Fruit fly (Drosophila melanogaster) whole organism, embryonic: Measurements from ENCODE around the gene dpr3.

Experiments
- Atf3 ChIP-seq: fragments of 200-800 bp; sonication (Bioruptor generic); optimal IDR thresholded peaks from 3 replicates; lab custom pipeline; 2016; ENCODE audit warnings: missing biosample characterization, missing genetic modification characterization
- B-H1 ChIP-seq: fragments of 200-800 bp; sonication (Bioruptor generic); IDR thresholded peaks from 3 replicates; pipeline ENCODE4 v1.3.6; 2022; ENCODE audit warnings: missing biosample characterization, missing genetic modification characterization
- CG10209 ChIP-seq: fragments of 200-800 bp; sonication (Bioruptor generic); optimal IDR thresholded peaks from 3 replicates; lab custom pipeline; 2017; ENCODE audit warnings: missing biosample characterization, mild to moderate bottlenecking, missing genetic modification characterization, missing genetic modification reagents
- CG10267 ChIP-seq: fragments of 200-800 bp; sonication (Bioruptor generic); optimal IDR thresholded peaks from 2 replicates; lab custom pipeline; 2018; ENCODE audit warnings: missing biosample characterization, mild to moderate bottlenecking, missing genetic modification characterization, moderate library complexity
- CG12391 ChIP-seq: fragments of 200-800 bp; sonication (Bioruptor generic); optimal IDR thresholded peaks from 3 replicates; lab custom pipeline; 2018; ENCODE audit warnings: missing biosample characterization, mild to moderate bottlenecking, missing genetic modification characterization, moderate library complexity
- CG12659 ChIP-seq: fragments of 200-800 bp; sonication (Bioruptor generic); optimal IDR thresholded peaks from 3 replicates; lab custom pipeline; 2017; ENCODE audit warnings: mild to moderate bottlenecking, missing biosample characterization, missing genetic modification reagents, missing genetic modification characterization
- CG12769 ChIP-seq: fragments of 200-800 bp; sonication (Bioruptor generic); optimal IDR thresholded peaks from 2 replicates; lab custom pipeline; 2019; ENCODE audit warnings: missing biosample characterization, mild to moderate bottlenecking, missing genetic modification characterization, moderate library complexity
- CG14710 ChIP-seq: fragments of 200-800 bp; sonication (Bioruptor generic); optimal IDR thresholded peaks from 3 replicates; lab custom pipeline; 2019; ENCODE audit warnings: missing biosample characterization, mild to moderate bottlenecking, missing genetic modification characterization, moderate library complexity
- CG16863 ChIP-seq: fragments of 200-800 bp; sonication (Bioruptor generic); optimal IDR thresholded peaks from 3 replicates; lab custom pipeline; 2016; ENCODE audit warnings: missing biosample characterization, missing genetic modification characterization
- CG17328 ChIP-seq: fragments of 200-800 bp; sonication (Bioruptor generic); IDR thresholded peaks from 2 replicates; pipeline ENCODE4 v1.3.6; 2022; ENCODE audit warnings: missing biosample characterization, missing genetic modification characterization
- CG18262 ChIP-seq: fragments of 200-800 bp; optimal IDR thresholded peaks from 3 replicates; lab custom pipeline; 2019; ENCODE audit warnings: missing biosample characterization, mild to moderate bottlenecking, missing genetic modification characterization, moderate library complexity
- CG2120 ChIP-seq: fragments of 200-800 bp; sonication (Bioruptor generic); optimal IDR thresholded peaks from 3 replicates; lab custom pipeline; 2016; ENCODE audit warnings: missing biosample characterization, missing genetic modification characterization
- CG2712 ChIP-seq: fragments of 200-800 bp; optimal IDR thresholded peaks from 3 replicates; lab custom pipeline; 2019; ENCODE audit warnings: missing biosample characterization, mild to moderate bottlenecking, missing genetic modification characterization, moderate library complexity
- CG34376 ChIP-seq: fragments of 200-800 bp; sonication (Bioruptor generic); optimal IDR thresholded peaks from 2 replicates; lab custom pipeline; 2018; ENCODE audit warnings: missing biosample characterization, mild to moderate bottlenecking, missing genetic modification characterization
- CG4617 ChIP-seq: fragments of 200-800 bp; sonication (Bioruptor generic); optimal IDR thresholded peaks from 3 replicates; lab custom pipeline; 2016; ENCODE audit warnings: missing biosample characterization, missing genetic modification characterization, borderline replicate concordance
- CG4707 ChIP-seq: fragments of 200-800 bp; sonication (Bioruptor generic); optimal IDR thresholded peaks from 2 replicates; lab custom pipeline; 2018; ENCODE audit warnings: missing biosample characterization, mild to moderate bottlenecking, missing genetic modification characterization, moderate library complexity
- CG4730 ChIP-seq: fragments of 200-800 bp; sonication (Bioruptor generic); IDR thresholded peaks from 2 replicates; pipeline ENCODE4 v1.3.6; 2022; ENCODE audit warnings: missing biosample characterization, missing genetic modification characterization
- CG5953 ChIP-seq: fragments of 200-800 bp; sonication (Bioruptor generic); IDR thresholded peaks from 2 replicates; pipeline ENCODE4 v1.3.6; 2022; ENCODE audit warnings: missing biosample characterization, missing genetic modification characterization
- CG7556 ChIP-seq: fragments of 200-800 bp; sonication (Bioruptor generic); optimal IDR thresholded peaks from 2 replicates; lab custom pipeline; 2017; ENCODE audit warnings: missing biosample characterization, mild to moderate bottlenecking, missing genetic modification characterization
- CG9609 ChIP-seq: fragments of 200-800 bp; sonication (Bioruptor generic); optimal IDR thresholded peaks from 3 replicates; lab custom pipeline; 2016; ENCODE audit warnings: missing biosample characterization, missing genetic modification characterization
- CG9797 ChIP-seq: fragments of 200-800 bp; sonication (Bioruptor generic); optimal IDR thresholded peaks from 3 replicates; lab custom pipeline; 2018; ENCODE audit warnings: missing biosample characterization, mild to moderate bottlenecking, missing genetic modification characterization
- CrebB ChIP-seq: fragments of 200-800 bp; sonication (Bioruptor generic); optimal IDR thresholded peaks from 3 replicates; lab custom pipeline; 2018; ENCODE audit warnings: missing biosample characterization, mild to moderate bottlenecking, missing genetic modification characterization
- Dip2 ChIP-seq: fragments of 200-800 bp; sonication (Bioruptor generic); IDR thresholded peaks from 2 replicates; pipeline ENCODE4 v1.3.6; 2022; ENCODE audit warnings: missing biosample characterization, missing genetic modification characterization
- Dp ChIP-seq: fragments of 200-800 bp; sonication (Bioruptor generic); optimal IDR thresholded peaks from 2 replicates; lab custom pipeline; 2018; ENCODE audit warnings: missing biosample characterization, mild to moderate bottlenecking, missing genetic modification characterization, moderate library complexity
- MBD-R2 ChIP-seq: fragments of 200-800 bp; sonication (Bioruptor generic); IDR thresholded peaks from 2 replicates; pipeline ENCODE4 v1.3.6; 2022; ENCODE audit warnings: missing biosample characterization, missing genetic modification characterization
- Meics ChIP-seq: fragments of 200-800 bp; sonication (Bioruptor generic); optimal IDR thresholded peaks from 2 replicates; lab custom pipeline; 2017; ENCODE audit warnings: missing biosample characterization, mild to moderate bottlenecking, missing genetic modification characterization
- NK7.1 ChIP-seq: fragments of 200-800 bp; sonication (Bioruptor generic); optimal IDR thresholded peaks from 3 replicates; lab custom pipeline; 2016; ENCODE audit warnings: missing biosample characterization, missing genetic modification characterization
- Sry-β ChIP-seq: fragments of 200-800 bp; sonication (Bioruptor generic); optimal IDR thresholded peaks from 2 replicates; lab custom pipeline; 2018; ENCODE audit warnings: missing biosample characterization, mild to moderate bottlenecking, missing genetic modification characterization, moderate library complexity
- Taf1 ChIP-seq: fragments of 200-800 bp; sonication (Bioruptor generic); IDR thresholded peaks from 2 replicates; pipeline ENCODE4 v1.3.6; 2022; ENCODE audit warnings: missing biosample characterization, missing genetic modification characterization
- Vsx1 ChIP-seq: fragments of 200-800 bp; sonication (Bioruptor generic); optimal IDR thresholded peaks from 2 replicates; lab custom pipeline; 2017; ENCODE audit warnings: missing biosample characterization, mild to moderate bottlenecking, missing genetic modification characterization, missing genetic modification reagents
- YL-1 ChIP-seq: fragments of 200-800 bp; sonication (Bioruptor generic); optimal IDR thresholded peaks from 3 replicates; lab custom pipeline; 2017; ENCODE audit warnings: missing biosample characterization, mild to moderate bottlenecking, missing genetic modification characterization
- bigmax ChIP-seq: fragments of 200-800 bp; sonication (Bioruptor generic); optimal IDR thresholded peaks from 2 replicates; lab custom pipeline; 2018; ENCODE audit warnings: missing biosample characterization, mild to moderate bottlenecking, missing genetic modification characterization
- dm ChIP-seq: fragments of 200-800 bp; sonication (Bioruptor generic); optimal IDR thresholded peaks from 3 replicates; lab custom pipeline; 2016; ENCODE audit warnings: missing biosample characterization, missing genetic modification characterization
- gcm ChIP-seq: fragments of 200-800 bp; sonication (Bioruptor generic); optimal IDR thresholded peaks from 2 replicates; lab custom pipeline; 2019; ENCODE audit warnings: missing biosample characterization, mild to moderate bottlenecking, missing genetic modification characterization, moderate library complexity
- gfzf ChIP-seq: fragments of 200-800 bp; sonication (Bioruptor generic); optimal IDR thresholded peaks from 2 replicates; lab custom pipeline; 2016; ENCODE audit warnings: missing biosample characterization, mild to moderate bottlenecking, missing genetic modification characterization, moderate library complexity
- hb ChIP-seq: fragments of 200-800 bp; sonication (Bioruptor generic); IDR thresholded peaks from 3 replicates; pipeline ENCODE4 v1.3.6; 2022; ENCODE audit warnings: missing biosample characterization, missing genetic modification characterization; ENCODE audit not compliant: partially characterized antibody
- her ChIP-seq: fragments of 200-800 bp; sonication (Bioruptor generic); optimal IDR thresholded peaks from 2 replicates; lab custom pipeline; 2016; ENCODE audit warnings: missing biosample characterization, missing genetic modification characterization
- jing ChIP-seq: fragments of 200-800 bp; sonication (Bioruptor generic); optimal IDR thresholded peaks from 2 replicates; lab custom pipeline; 2018; ENCODE audit warnings: missing biosample characterization, mild to moderate bottlenecking, missing genetic modification characterization
- kay ChIP-seq: fragments of 200-800 bp; sonication (Bioruptor generic); optimal IDR thresholded peaks from 2 replicates; lab custom pipeline; 2016; ENCODE audit warnings: missing biosample characterization, missing genetic modification characterization
- mirr ChIP-seq: fragments of 200-800 bp; sonication (Bioruptor generic); optimal IDR thresholded peaks from 3 replicates; lab custom pipeline; 2018; ENCODE audit warnings: missing biosample characterization, mild to moderate bottlenecking, missing genetic modification characterization
- pb ChIP-seq: fragments of 200-800 bp; sonication (Bioruptor generic); optimal IDR thresholded peaks from 3 replicates; lab custom pipeline; 2016; ENCODE audit warnings: missing biosample characterization, missing genetic modification characterization
- psq ChIP-seq: fragments of 200-800 bp; sonication (Bioruptor generic); optimal IDR thresholded peaks from 2 replicates; lab custom pipeline; 2017; ENCODE audit warnings: missing biosample characterization, missing genetic modification characterization
- row ChIP-seq: fragments of 200-800 bp; sonication (Bioruptor generic); IDR thresholded peaks from 3 replicates; pipeline ENCODE4 v1.3.6; 2022; ENCODE audit warnings: missing biosample characterization, missing genetic modification characterization
- sens ChIP-seq: fragments of 200-800 bp; sonication (Bioruptor generic); peaks from one replicate; lab custom pipeline; 2016; ENCODE audit warnings: missing biosample characterization, missing genetic modification characterization
- sens-2 ChIP-seq: fragments of 200-800 bp; sonication (Bioruptor generic); IDR thresholded peaks from 2 replicates; pipeline ENCODE4 v1.3.6; 2022; ENCODE audit warnings: missing biosample characterization, missing genetic modification characterization
- sim ChIP-seq: fragments of 200-800 bp; sonication (Bioruptor generic); IDR thresholded peaks from 2 replicates; pipeline ENCODE4 v1.3.6; 2022; ENCODE audit warnings: missing biosample characterization, missing genetic modification characterization
- so ChIP-seq: fragments of 200-800 bp; sonication (Bioruptor generic); IDR thresholded peaks from 3 replicates; pipeline ENCODE4 v1.3.6; 2022; ENCODE audit warnings: missing biosample characterization, missing genetic modification characterization
- stwl ChIP-seq: fragments of 200-800 bp; sonication (Bioruptor generic); optimal IDR thresholded peaks from 3 replicates; lab custom pipeline; 2018; ENCODE audit warnings: missing biosample characterization, mild to moderate bottlenecking, missing genetic modification characterization, moderate library complexity
- usp ChIP-seq: fragments of >200 bp; optimal IDR thresholded peaks from 2 replicates; lab custom pipeline; 2017; ENCODE audit warnings: missing biosample characterization, missing genetic modification characterization

The dpr3 gene

DNA sequence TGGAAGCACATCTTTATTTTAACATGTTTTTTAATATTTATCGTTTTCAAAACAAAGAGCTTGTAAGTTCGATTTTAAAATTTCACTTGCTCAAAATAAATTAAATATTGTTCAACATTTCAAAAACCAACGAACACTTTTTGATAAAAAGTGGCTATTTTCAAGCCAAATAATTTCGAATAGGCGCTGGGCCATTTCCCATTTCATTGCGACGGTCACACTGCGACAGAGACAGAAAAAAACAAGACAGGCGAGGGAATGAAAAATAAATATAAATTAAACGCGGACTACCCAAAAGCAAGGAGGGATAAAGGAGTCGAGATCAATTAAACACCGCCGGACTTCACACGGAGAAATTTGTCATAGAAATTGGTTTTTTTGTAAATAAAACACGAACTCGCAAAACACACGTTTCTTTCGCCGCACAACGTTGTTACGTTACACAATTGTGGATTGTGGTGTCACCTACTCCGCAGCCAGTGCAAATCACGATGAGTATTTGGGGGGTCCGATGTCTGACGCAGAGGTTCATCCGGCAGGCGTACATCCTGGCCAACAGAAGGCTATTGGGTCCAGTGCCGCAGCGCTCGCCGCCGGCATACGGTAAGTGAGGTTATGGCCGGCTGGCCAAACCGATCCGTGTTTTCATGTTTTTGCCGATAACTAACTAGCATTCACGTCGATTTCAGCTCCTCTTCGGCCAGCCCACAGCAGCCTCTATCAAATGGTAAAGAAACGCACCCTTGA is 42.0 kb upstream of the dpr3 start, which contains the start of gene AIF (continued):
- TF ChIP-seq CG10209 (GFP tag; lab: Kevin White, UChicago), result no peak
- peak; percentile 40 for TF ChIP-seq CG4617 (GFP tag; lab: Kevin White, UChicago)
- TF ChIP-seq so (GFP tag; lab: Robert Waterston, UW), result no peak
- peak; percentile 63 for TF ChIP-seq dm
- peak; percentile 81 for TF ChIP-seq YL-1 (GFP tag; lab: Kevin White, UChicago)
- TF ChIP-seq kay (GFP tag; lab: Kevin White, UChicago), result no peak
- peak; percentile 68 for TF ChIP-seq CG9797 (GFP tag; lab: Kevin White, UChicago)
- TF ChIP-seq CG12391, result peak; percentile 37
- peak; percentile 44 for TF ChIP-seq CG2120 (GFP tag; lab: Kevin White, UChicago)
- TF ChIP-seq bigmax (GFP tag; lab: Kevin White, UChicago), result peak; percentile 94
- TF ChIP-seq hb (GFP tag; lab: Robert Waterston, UW), result 0 out of 3 replicates have a peak, but pooled peaks have one; percentile 25
- no peak for TF ChIP-seq pb (GFP tag; lab: Kevin White, UChicago)
- TF ChIP-seq sens (GFP tag; lab: Kevin White, UChicago), result peak; percentile 37
- 0 out of 2 replicates have a peak, but pooled peaks have one; percentile 18 for TF ChIP-seq sim (GFP tag; lab: Robert Waterston, UW)
- no peak for TF ChIP-seq CG5953
- peak; percentile 32 for TF ChIP-seq stwl (tag; lab: Kevin White, UChicago)
- TF ChIP-seq CG10267 (tag; lab: Kevin White, UChicago), result peak; percentile 18
- TF ChIP-seq usp (GFP tag; lab: Kevin White, UChicago), result no peak
- TF ChIP-seq gcm (GFP tag; lab: Kevin White, UChicago), result no peak
- no peak for TF ChIP-seq NK7.1 (GFP tag; lab: Kevin White, UChicago)
- TF ChIP-seq row (GFP tag; lab: Robert Waterston, UW), result peak; percentile 73
- TF ChIP-seq CG14710, result peak; percentile 51
- no peak for TF ChIP-seq Vsx1 (GFP tag; lab: Kevin White, UChicago)
- TF ChIP-seq CG12659 (GFP tag; lab: Kevin White, UChicago), result peak; percentile 26
- peak; percentile 93 for TF ChIP-seq Sry-β (GFP tag; lab: Kevin White, UChicago)
- TF ChIP-seq psq (GFP tag; lab: Kevin White, UChicago), result no peak
- peak; percentile 41 for TF ChIP-seq Dp (GFP tag; lab: Kevin White, UChicago)
- TF ChIP-seq, all 482 proteins: peak for 36

dm6 chr2L:2147208-2147607 is 37.5 kb upstream of the dpr3 start, which contains the start of the genes CG11723 and Tbcd:
TSS of gene CG11723 (minus strand) at chr2L:2147275.
TSS of gene Tbcd (plus strand) at chr2L:2147518.
- TF ChIP-seq CG2712 (tag; lab: Kevin White, UChicago) (peak; percentile 91), Atf3 (peak; percentile 83), gfzf (GFP tag; lab: Kevin White, UChicago) (peak; percentile 83), CG9609 (GFP tag; lab: Kevin White, UChicago) (peak; percentile 89), CG18262 (peak; percentile 85), CG4730 (peak; percentile 87), B-H1 (GFP tag; lab: Robert Waterston, UW) (peak; percentile 90), jing (no peak), her (GFP tag; lab: Kevin White, UChicago) (peak; percentile 89), CG34376 (GFP tag; lab: Kevin White, UChicago) (peak; percentile 62), sens-2 (GFP tag; lab: Robert Waterston, UW) (peak; percentile 91), Dip2 (GFP tag; lab: Robert Waterston, UW) (peak; percentile 42; the same call in 1 of the 2 replicates), Meics (GFP tag; lab: Kevin White, UChicago) (no peak), sens (GFP tag; lab: Kevin White, UChicago) (no peak), CG16863 (GFP tag; lab: Kevin White, UChicago) (peak; percentile 88), CrebB (tag; lab: Kevin White, UChicago) (peak; percentile 86), mirr (GFP tag; lab: Kevin White, UChicago) (peak; percentile 44), CG4707 (GFP tag; lab: Kevin White, UChicago) (peak; percentile 33), Taf1 (peak; percentile 71), MBD-R2 (GFP tag; lab: Robert Waterston, UW) (peak; percentile 97), CG12769 (no peak), CG7556 (GFP tag; lab: Kevin White, UChicago) (peak; percentile 82), CG17328 (GFP tag; lab: Robert Waterston, UW) (peak; percentile 94)
